Worm (Caenorhabditis elegans) whole organism, L2 larva: ENCODE measurements around the gene suex-1.

Experiments
- C34F6.9 ChIP-seq: fragments of 150-350 bp; optimal IDR thresholded peaks from 2 replicates; lab custom pipeline; 2014; ENCODE audit warnings: missing biosample characterization, missing genetic modification characterization
- F13H6.1 ChIP-seq: sonication (generic microtip); optimal IDR thresholded peaks from 2 replicates; lab custom pipeline; 2016; ENCODE audit warnings: missing genetic modification characterization, missing compliant biosample characterization
- Y55F3AM.14 ChIP-seq: fragments of 200-800 bp; sonication (Bioruptor generic); optimal IDR thresholded peaks from 2 replicates; lab custom pipeline; 2018; ENCODE audit warnings: mild to moderate bottlenecking, missing genetic modification characterization, missing compliant biosample characterization
- ZK546.5 ChIP-seq: sonication (generic microtip); optimal IDR thresholded peaks from 2 replicates; lab custom pipeline; 2017; ENCODE audit warnings: missing biosample characterization, missing genetic modification characterization
- alr-1 ChIP-seq: fragments of 150-350 bp; optimal IDR thresholded peaks from 2 replicates; lab custom pipeline; 2014; ENCODE audit warnings: missing biosample characterization, missing genetic modification characterization
- aly-2 ChIP-seq: fragments of 150-350 bp; optimal IDR thresholded peaks from 2 replicates; lab custom pipeline; 2014; ENCODE audit warnings: missing biosample characterization, missing genetic modification characterization
- ama-1 ChIP-seq: fragments of 150-350 bp; optimal IDR thresholded peaks from 2 replicates; lab custom pipeline; 2018; ENCODE audit warnings: inconsistent platforms
- blmp-1 ChIP-seq: sonication (generic microtip); optimal IDR thresholded peaks from 2 replicates; lab custom pipeline; 2017; ENCODE audit warnings: missing genetic modification characterization, mild to moderate bottlenecking, missing compliant biosample characterization, antibody characterized with exemption, moderate library complexity; ENCODE audit not compliant: insufficient read depth
- ceh-16 ChIP-seq: fragments of 150-350 bp; optimal IDR thresholded peaks from 2 replicates; lab custom pipeline; 2014; ENCODE audit warnings: missing biosample characterization, missing genetic modification characterization
- crh-2 ChIP-seq: sonication (generic microtip); optimal IDR thresholded peaks from 2 replicates; lab custom pipeline; 2017; ENCODE audit warnings: missing biosample characterization, missing genetic modification characterization
- dmd-4 ChIP-seq: sonication (generic microtip); optimal IDR thresholded peaks from 2 replicates; lab custom pipeline; 2017; ENCODE audit warnings: missing biosample characterization, missing genetic modification characterization
- elt-1 ChIP-seq: fragments of 150-350 bp; optimal IDR thresholded peaks from 2 replicates; lab custom pipeline; 2014; ENCODE audit warnings: missing biosample characterization, missing genetic modification characterization
- elt-3 ChIP-seq: sonication (generic microtip); optimal IDR thresholded peaks from 2 replicates; lab custom pipeline; 2017; ENCODE audit warnings: missing biosample characterization, missing genetic modification characterization
- fos-1 ChIP-seq: fragments of 150-350 bp; optimal IDR thresholded peaks from 2 replicates; lab custom pipeline; 2014; ENCODE audit warnings: missing biosample characterization, missing genetic modification characterization
- gmeb-1 ChIP-seq: fragments of 150-350 bp; optimal IDR thresholded peaks from 2 replicates; lab custom pipeline; 2014; ENCODE audit warnings: missing biosample characterization, missing genetic modification characterization
- lin-11 ChIP-seq: fragments of 150-350 bp; sonication (generic microtip); optimal IDR thresholded peaks from 2 replicates; lab custom pipeline; 2014; ENCODE audit warnings: missing biosample characterization, missing genetic modification characterization, inconsistent platforms, mixed read lengths
- lin-13 ChIP-seq: fragments of 150-350 bp; optimal IDR thresholded peaks from 2 replicates; lab custom pipeline; 2014; ENCODE audit warnings: missing biosample characterization, missing genetic modification reagents, missing genetic modification characterization
- lin-39 ChIP-seq: fragments of 150-350 bp; optimal IDR thresholded peaks from 2 replicates; lab custom pipeline; 2014; ENCODE audit warnings: missing biosample characterization, missing genetic modification reagents, missing genetic modification characterization
- lsy-2 ChIP-seq, 2 experiments: fragments of 150-350 bp in 1 of 2; sonication (generic microtip) in 1 of 2; optimal IDR thresholded peaks; 2 replicates each; lab custom pipeline; 2014 to 2017; ENCODE audit warnings: missing biosample characterization in 2 of 2, missing genetic modification characterization in 2 of 2
- mab-5 ChIP-seq: fragments of 150-350 bp; optimal IDR thresholded peaks from 2 replicates; lab custom pipeline; 2014; ENCODE audit warnings: missing biosample characterization, missing genetic modification characterization
- mbf-1 ChIP-seq: sonication (generic microtip); optimal IDR thresholded peaks from 2 replicates; lab custom pipeline; 2017; ENCODE audit warnings: missing biosample characterization, missing genetic modification characterization
- mdl-1 ChIP-seq, 2 experiments: fragments of 150-350 bp in 1 of 2; sonication (generic microtip) in 1 of 2; optimal IDR thresholded peaks; 2 replicates each; lab custom pipeline; 2017; ENCODE audit warnings: missing biosample characterization in 2 of 2, missing genetic modification characterization in 2 of 2
- nhr-10 ChIP-seq: sonication (generic microtip); optimal IDR thresholded peaks from 2 replicates; lab custom pipeline; 2017; ENCODE audit warnings: missing biosample characterization, missing genetic modification characterization
- nhr-11 ChIP-seq: fragments of 150-350 bp; optimal IDR thresholded peaks from 2 replicates; lab custom pipeline; 2014; ENCODE audit warnings: missing biosample characterization, missing genetic modification characterization
- nhr-129 ChIP-seq: fragments of 150-350 bp; optimal IDR thresholded peaks from 2 replicates; lab custom pipeline; 2014; ENCODE audit warnings: missing biosample characterization, missing genetic modification characterization
- nhr-21 ChIP-seq: fragments of 150-350 bp; optimal IDR thresholded peaks from 2 replicates; lab custom pipeline; 2014; ENCODE audit warnings: missing biosample characterization, missing genetic modification characterization
- nhr-23 ChIP-seq: fragments of 150-350 bp; optimal IDR thresholded peaks from 2 replicates; lab custom pipeline; 2014; ENCODE audit warnings: missing biosample characterization, missing genetic modification reagents, missing genetic modification characterization
- nhr-237 ChIP-seq: fragments of 150-350 bp; optimal IDR thresholded peaks from 2 replicates; lab custom pipeline; 2014; ENCODE audit warnings: missing biosample characterization, missing genetic modification characterization
- nhr-25 ChIP-seq: fragments of 150-350 bp; sonication (generic microtip); optimal IDR thresholded peaks from 3 replicates; lab custom pipeline; 2014; ENCODE audit warnings: missing biosample characterization, missing genetic modification characterization
- nhr-6 ChIP-seq: fragments of 150-350 bp; optimal IDR thresholded peaks from 2 replicates; lab custom pipeline; 2014; ENCODE audit warnings: missing biosample characterization, missing genetic modification characterization
- nhr-77 ChIP-seq: fragments of 150-350 bp; optimal IDR thresholded peaks from 2 replicates; lab custom pipeline; 2014; ENCODE audit warnings: missing biosample characterization, missing genetic modification characterization
- peb-1 ChIP-seq: fragments of 150-350 bp; optimal IDR thresholded peaks from 2 replicates; lab custom pipeline; 2014; ENCODE audit warnings: missing biosample characterization, missing genetic modification characterization
- skn-1 ChIP-seq: sonication (generic microtip); optimal IDR thresholded peaks from 2 replicates; lab custom pipeline; 2017; ENCODE audit warnings: missing biosample characterization, missing genetic modification characterization
- sma-3 ChIP-seq: sonication (generic microtip); optimal IDR thresholded peaks from 2 replicates; lab custom pipeline; 2016; ENCODE audit warnings: missing genetic modification reagents, missing genetic modification characterization, missing compliant biosample characterization
- sma-9 ChIP-seq, 2 experiments: fragments of 150-350 bp in 1 of 2; sonication (generic microtip) in 1 of 2; optimal IDR thresholded peaks; 2 replicates each; lab custom pipeline; 2014 to 2016; ENCODE audit warnings: missing genetic modification characterization in 2 of 2, mild to moderate bottlenecking in 1 of 2, missing biosample characterization in 1 of 2, missing compliant biosample characterization in 1 of 2, missing genetic modification reagents in 1 of 2, moderate library complexity in 1 of 2
- snpc-4 ChIP-seq: fragments of 150-350 bp; optimal IDR thresholded peaks from 2 replicates; lab custom pipeline; 2014; ENCODE audit warnings: missing biosample characterization, missing genetic modification characterization
- unc-39 ChIP-seq: fragments of 150-350 bp; optimal IDR thresholded peaks from 2 replicates; lab custom pipeline; 2014; ENCODE audit warnings: missing biosample characterization, missing genetic modification characterization
- unc-55 ChIP-seq: fragments of 150-350 bp; sonication (generic microtip); optimal IDR thresholded peaks from 3 replicates; lab custom pipeline; 2014; ENCODE audit warnings: missing biosample characterization, missing genetic modification reagents, missing genetic modification characterization
- unc-62 ChIP-seq: fragments of 150-350 bp; optimal IDR thresholded peaks from 2 replicates; lab custom pipeline; 2014; ENCODE audit warnings: missing biosample characterization, missing genetic modification reagents, missing genetic modification characterization
- zag-1 ChIP-seq: fragments of 150-350 bp; optimal IDR thresholded peaks from 2 replicates; lab custom pipeline; 2014; ENCODE audit warnings: missing biosample characterization, missing genetic modification characterization
- ztf-1 ChIP-seq: fragments of 200-800 bp; sonication (Bioruptor generic); conservative IDR thresholded peaks from 2 replicates; pipeline ENCODE4 v1.3.6; 2022; ENCODE audit warnings: missing genetic modification characterization, missing compliant biosample characterization
- ztf-4 ChIP-seq: fragments of 150-350 bp; optimal IDR thresholded peaks from 2 replicates; lab custom pipeline; 2014; ENCODE audit warnings: missing biosample characterization, missing genetic modification characterization

The suex-1 gene

ce11 chrII:5498156-5498739 is at the start of gene suex-1, which contains the start of gene F12A10.9:
TSS of gene suex-1 (minus strand) at chrII:5498256.
TSS of gene F12A10.9 (plus strand) at chrII:5498689.
- no peak for TF ChIP-seq Y55F3AM.14 (GFP tag; lab: Kevin White, UChicago)
- no peak for TF ChIP-seq unc-55 (GFP tag; lab: Kevin White, UChicago)

- TF ChIP-seq lin-39 (tag; lab: Kevin White, UChicago) (no peak), snpc-4 (tag; lab: Kevin White, UChicago) (no peak), nhr-237 (no peak), ztf-4 (tag; lab: Kevin White, UChicago) (no peak), gmeb-1 (no peak), elt-1 (tag; lab: Kevin White, UChicago) (no peak), alr-1 (tag; lab: Kevin White, UChicago) (no peak), lsy-2 (tag; optimal IDR thresholded peaks at IDR 0.05; lab: Kevin White, UChicago) (no peak), zag-1 (tag; lab: Kevin White, UChicago) (no peak)
- TF ChIP-seq, all 48 proteins: peak for 0
Measured at ce11 chrII:5547442-5547894, 49.4 kb upstream of the suex-1 start, which contains the start of gene acdh-2. TSS of gene acdh-2 (minus strand) at chrII:5547492.

- no peak for TF ChIP-seq nhr-10 (tag; lab: Kevin White, UChicago)
- no peak for TF ChIP-seq mab-5 (tag; lab: Kevin White, UChicago)
- TF ChIP-seq lin-13: no peak
- TF ChIP-seq lin-39 (tag; lab: Kevin White, UChicago): no peak
- no peak for TF ChIP-seq fos-1 (tag; lab: Kevin White, UChicago)
- TF ChIP-seq ztf-1: no peak
- no peak for TF ChIP-seq nhr-21
- no peak for TF ChIP-seq C34F6.9 (tag; lab: Kevin White, UChicago)
- no peak for TF ChIP-seq ceh-16 (tag; lab: Kevin White, UChicago)
Measured at ce11 chrII:5544764-5545163, 46.7 kb upstream of the suex-1 start, which contains the start of gene ins-13. TSS of gene ins-13 (minus strand) at chrII:5544864.

- TF ChIP-seq F13H6.1 (tag; lab: Kevin White, UChicago): no peak
- no peak for TF ChIP-seq mbf-1 (tag; lab: Kevin White, UChicago)
- TF ChIP-seq lin-11 (tag; lab: Kevin White, UChicago): no peak
- TF ChIP-seq ama-1: peak; percentile 93
- no peak for TF ChIP-seq dmd-4
- no peak for TF ChIP-seq nhr-25 (tag; lab: Kevin White, UChicago)
- peak; percentile 15 for TF ChIP-seq nhr-10 (tag; lab: Kevin White, UChicago)
- no peak for TF ChIP-seq elt-1 (tag; lab: Kevin White, UChicago)
- peak; percentile 66 for TF ChIP-seq sma-3
- TF ChIP-seq lsy-2 (tag; optimal IDR thresholded peaks at IDR 0.05; lab: Kevin White, UChicago): peak in 1 of 2 experiments; percentile 73
- TF ChIP-seq crh-2 (tag; lab: Kevin White, UChicago): peak; percentile 60
- TF ChIP-seq peb-1 (tag; lab: Kevin White, UChicago): no peak
- no peak for TF ChIP-seq elt-3 (tag; lab: Kevin White, UChicago)
- TF ChIP-seq nhr-21: peak; percentile 85
- TF ChIP-seq nhr-77 (tag; lab: Kevin White, UChicago): peak; percentile 6
- no peak for TF ChIP-seq lin-39 (tag; lab: Kevin White, UChicago)
- no peak for TF ChIP-seq aly-2 (tag; lab: Kevin White, UChicago)
- TF ChIP-seq mdl-1 (tag; optimal IDR thresholded peaks at IDR 0.05; lab: Kevin White, UChicago): no peak
- no peak for TF ChIP-seq alr-1 (tag; lab: Kevin White, UChicago)
- TF ChIP-seq nhr-237: no peak
- no peak for TF ChIP-seq unc-62
- no peak for TF ChIP-seq unc-39 (tag; lab: Kevin White, UChicago)
- peak; percentile 76 for TF ChIP-seq sma-9 (GFP tag; optimal IDR thresholded peaks at IDR 0.05; lab: Kevin White, UChicago)
- no peak for TF ChIP-seq sma-9 (tag; optimal IDR thresholded peaks at IDR 0.05; lab: Kevin White, UChicago)
- peak; percentile 98 for TF ChIP-seq snpc-4 (tag; lab: Kevin White, UChicago)
- TF ChIP-seq ZK546.5 (tag; lab: Kevin White, UChicago): no peak
- TF ChIP-seq Y55F3AM.14 (GFP tag; lab: Kevin White, UChicago): no peak
- peak; percentile 89 for TF ChIP-seq nhr-129 (tag; lab: Kevin White, UChicago)
- TF ChIP-seq mab-5 (tag; lab: Kevin White, UChicago): no peak
- TF ChIP-seq unc-55 (GFP tag; lab: Kevin White, UChicago): no peak
- peak; percentile 27 for TF ChIP-seq lin-13
- TF ChIP-seq fos-1 (tag; lab: Kevin White, UChicago): peak; percentile 11
- TF ChIP-seq nhr-11 (tag; lab: Kevin White, UChicago): no peak
- no peak for TF ChIP-seq skn-1 (tag; lab: Kevin White, UChicago)
- no peak for TF ChIP-seq C34F6.9 (tag; lab: Kevin White, UChicago)
- TF ChIP-seq nhr-23 (tag; lab: Kevin White, UChicago): no peak
- peak; percentile 16 for TF ChIP-seq nhr-6
- no peak for TF ChIP-seq ztf-4 (tag; lab: Kevin White, UChicago)
- TF ChIP-seq blmp-1: no peak
- peak; percentile 66 for TF ChIP-seq gmeb-1
- no peak for TF ChIP-seq ceh-16 (tag; lab: Kevin White, UChicago)
Measured at ce11 chrII:5544145-5544515, 46.1 kb upstream of the suex-1 start.
